Fruit fly (Drosophila melanogaster): Measurements from ENCODE around the gene CG43658.

DNA sequence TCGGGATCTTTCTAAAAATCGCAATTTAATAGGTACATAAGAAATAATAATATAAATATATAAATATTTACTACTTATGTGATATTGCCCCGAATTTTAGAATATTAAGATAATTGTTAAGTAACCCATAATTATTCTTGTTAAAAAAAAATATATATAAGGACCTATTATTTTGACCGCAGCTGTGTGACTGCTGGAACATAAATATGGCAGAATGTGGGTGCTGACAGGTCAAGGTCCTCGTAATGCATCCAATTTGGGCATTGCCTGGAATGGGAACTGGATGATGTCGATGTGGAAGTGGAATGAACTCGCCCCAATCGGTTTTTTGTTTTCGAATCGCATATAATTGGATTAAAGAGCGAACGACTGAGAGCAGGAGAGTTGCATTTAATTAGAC is 16.4 kb upstream of the CG43658 start:
- no peak for TF ChIP-seq Myc (optimal IDR thresholded peaks at IDR 0.05)
- no peak for TF ChIP-seq psq (optimal IDR thresholded peaks at IDR 0.05)
